Fruit fly (Drosophila melanogaster) whole organism, embryonic: ENCODE measurements around the gene CG6788.
A peak's percentile ranks its signal among the peaks of the same experiment; 100 is the strongest.

Source experiments
- Abd-B ChIP-seq: fragments of 200-800 bp; sonication (Bioruptor generic); optimal IDR thresholded peaks from 2 replicates; lab custom pipeline; 2018; ENCODE audit warnings: missing biosample characterization, mild to moderate bottlenecking, missing genetic modification characterization, moderate library complexity
- Adf1 ChIP-seq: fragments of 200-800 bp; sonication (Bioruptor generic); IDR thresholded peaks from 2 replicates; pipeline ENCODE4 v1.3.6; 2022; ENCODE audit warnings: missing biosample characterization, missing genetic modification characterization
- Asciz ChIP-seq: fragments of 200-800 bp; sonication (Bioruptor generic); optimal IDR thresholded peaks from 2 replicates; lab custom pipeline; 2017; ENCODE audit warnings: missing biosample characterization, mild to moderate bottlenecking, missing genetic modification characterization, missing genetic modification reagents
- Atf-2 ChIP-seq: fragments of 200-800 bp; sonication (Bioruptor generic); optimal IDR thresholded peaks from 2 replicates; lab custom pipeline; 2016; ENCODE audit warnings: missing biosample characterization, missing genetic modification characterization
- CG10321 ChIP-seq: fragments of 200-800 bp; sonication (Bioruptor generic); IDR thresholded peaks from 2 replicates; pipeline ENCODE4 v1.3.6; 2022; ENCODE audit warnings: missing biosample characterization, missing genetic modification characterization
- CG12104 ChIP-seq: fragments of 200-800 bp; sonication (Bioruptor generic); optimal IDR thresholded peaks from 3 replicates; lab custom pipeline; 2016; ENCODE audit warnings: missing biosample characterization, missing genetic modification characterization
- CG12236 ChIP-seq: fragments of 200-800 bp; sonication (Bioruptor generic); optimal IDR thresholded peaks from 2 replicates; lab custom pipeline; 2016; ENCODE audit warnings: missing biosample characterization, missing genetic modification characterization
- CG12942 ChIP-seq: fragments of 200-800 bp; sonication (Bioruptor generic); optimal IDR thresholded peaks from 3 replicates; lab custom pipeline; 2016; ENCODE audit warnings: missing biosample characterization, missing genetic modification characterization
- CG13296 ChIP-seq: fragments of 200-800 bp; sonication (Bioruptor generic); optimal IDR thresholded peaks from 3 replicates; lab custom pipeline; 2018; ENCODE audit warnings: missing biosample characterization, mild to moderate bottlenecking, missing genetic modification characterization
- CG14667 ChIP-seq: fragments of 200-800 bp; sonication (Bioruptor generic); IDR thresholded peaks from 2 replicates; pipeline ENCODE4 v1.3.6; 2022; ENCODE audit warnings: missing biosample characterization, missing genetic modification characterization
- CG1647 ChIP-seq: fragments of 200-800 bp; sonication (Bioruptor generic); optimal IDR thresholded peaks from 3 replicates; lab custom pipeline; 2016; ENCODE audit warnings: missing biosample characterization, missing genetic modification characterization
- CG16779 ChIP-seq: fragments of 200-800 bp; sonication (Bioruptor generic); IDR thresholded peaks from 2 replicates; pipeline ENCODE4 v1.3.6; 2022; ENCODE audit warnings: missing biosample characterization, missing genetic modification characterization
- CG16813 ChIP-seq: fragments of 200-800 bp; sonication (Bioruptor generic); IDR thresholded peaks from 3 replicates; pipeline ENCODE4 v1.3.6; 2022; ENCODE audit warnings: missing biosample characterization, missing genetic modification characterization; ENCODE audit not compliant: partially characterized antibody
- CG32767 ChIP-seq: fragments of 200-800 bp; sonication (Bioruptor generic); IDR thresholded peaks from 2 replicates; pipeline ENCODE4 v1.3.6; 2022; ENCODE audit warnings: missing biosample characterization, missing genetic modification characterization
- CG3281 ChIP-seq: fragments of 200-800 bp; sonication (Bioruptor generic); optimal IDR thresholded peaks from 3 replicates; lab custom pipeline; 2017; ENCODE audit warnings: missing biosample characterization, mild to moderate bottlenecking, missing genetic modification characterization
- CG5953 ChIP-seq: fragments of 200-800 bp; sonication (Bioruptor generic); IDR thresholded peaks from 2 replicates; pipeline ENCODE4 v1.3.6; 2022; ENCODE audit warnings: missing biosample characterization, missing genetic modification characterization
- CG6254 ChIP-seq: fragments of 200-800 bp; sonication (Bioruptor generic); optimal IDR thresholded peaks from 3 replicates; lab custom pipeline; 2017; ENCODE audit warnings: mild to moderate bottlenecking, missing biosample characterization, missing genetic modification reagents, missing genetic modification characterization
- CG6813 ChIP-seq: fragments of 200-800 bp; sonication (Bioruptor generic); optimal IDR thresholded peaks from 2 replicates; lab custom pipeline; 2017; ENCODE audit warnings: missing biosample characterization, missing genetic modification characterization, mild to moderate bottlenecking, moderate library complexity, missing genetic modification reagents
- CG6854 ChIP-seq: fragments of 200-800 bp; sonication (Bioruptor generic); optimal IDR thresholded peaks from 3 replicates; lab custom pipeline; 2017; ENCODE audit warnings: missing biosample characterization, mild to moderate bottlenecking, missing genetic modification characterization
- CG8388 ChIP-seq: fragments of 200-800 bp; sonication (Bioruptor generic); optimal IDR thresholded peaks from 2 replicates; lab custom pipeline; 2019; ENCODE audit warnings: missing biosample characterization, mild to moderate bottlenecking, missing genetic modification characterization, moderate library complexity
- CG9727 ChIP-seq: fragments of 200-800 bp; sonication (Bioruptor generic); optimal IDR thresholded peaks from 3 replicates; lab custom pipeline; 2017; ENCODE audit warnings: missing biosample characterization, mild to moderate bottlenecking, missing genetic modification characterization
- CG9817 ChIP-seq: fragments of 200-800 bp; sonication (Bioruptor generic); optimal IDR thresholded peaks from 2 replicates; lab custom pipeline; 2018; ENCODE audit warnings: missing biosample characterization, mild to moderate bottlenecking, missing genetic modification characterization, moderate library complexity
- CTCF ChIP-seq: fragments of 200-800 bp; sonication (Bioruptor generic); optimal IDR thresholded peaks from 2 replicates; lab custom pipeline; 2017; ENCODE audit warnings: missing biosample characterization, mild to moderate bottlenecking, missing genetic modification characterization, moderate library complexity
- Dbx ChIP-seq: fragments of 200-800 bp; sonication (Bioruptor generic); IDR thresholded peaks from 3 replicates; pipeline ENCODE4 v1.3.6; 2022; ENCODE audit warnings: missing biosample characterization, missing genetic modification characterization
- Dek ChIP-seq: fragments of 200-800 bp; sonication (Bioruptor generic); optimal IDR thresholded peaks from 3 replicates; lab custom pipeline; 2019; ENCODE audit warnings: missing biosample characterization, mild to moderate bottlenecking, missing genetic modification characterization, moderate library complexity
- Dp ChIP-seq: fragments of 200-800 bp; sonication (Bioruptor generic); optimal IDR thresholded peaks from 2 replicates; lab custom pipeline; 2018; ENCODE audit warnings: missing biosample characterization, mild to moderate bottlenecking, missing genetic modification characterization, moderate library complexity
- Dref ChIP-seq: fragments of 200-800 bp; sonication (Bioruptor generic); IDR thresholded peaks from 2 replicates; pipeline ENCODE4 v1.3.6; 2022; ENCODE audit warnings: missing biosample characterization, missing genetic modification characterization
- E2f2 ChIP-seq: fragments of 200-800 bp; sonication (Bioruptor generic); IDR thresholded peaks from 2 replicates; pipeline ENCODE4 v1.3.6; 2022; ENCODE audit warnings: missing biosample characterization, missing genetic modification characterization
- HHEX ChIP-seq: fragments of 200-800 bp; sonication (Bioruptor generic); optimal IDR thresholded peaks from 3 replicates; lab custom pipeline; 2017; ENCODE audit warnings: missing biosample characterization, mild to moderate bottlenecking, missing genetic modification characterization, missing genetic modification reagents
- Hr39 ChIP-seq: fragments of >200 bp; optimal IDR thresholded peaks from 2 replicates; lab custom pipeline; 2017
- Max ChIP-seq: fragments of 200-800 bp; sonication (Bioruptor generic); optimal IDR thresholded peaks from 2 replicates; lab custom pipeline; 2016; ENCODE audit warnings: missing biosample characterization, mild to moderate bottlenecking, missing genetic modification characterization
- Mrtf ChIP-seq: fragments of 200-800 bp; sonication (Bioruptor generic); IDR thresholded peaks from 3 replicates; pipeline ENCODE4 v1.3.6; 2022; ENCODE audit warnings: missing biosample characterization, missing genetic modification characterization
- NK7.1 ChIP-seq: fragments of 200-800 bp; sonication (Bioruptor generic); optimal IDR thresholded peaks from 3 replicates; lab custom pipeline; 2016; ENCODE audit warnings: missing biosample characterization, missing genetic modification characterization
- Scr ChIP-seq: fragments of 200-800 bp; sonication (Bioruptor generic); IDR thresholded peaks from 2 replicates; pipeline ENCODE4 v1.3.6; 2022; ENCODE audit warnings: missing biosample characterization, missing genetic modification characterization; ENCODE audit not compliant: partially characterized antibody
- Stat92E ChIP-seq, 3 experiments: fragments of >200 bp in 2 of 3; fragments of 200-800 bp in 1 of 3; sonication (Bioruptor generic) in 1 of 3; optimal IDR thresholded peaks; 2 replicates each; lab custom pipeline; 2017 to 2019; ENCODE audit warnings: missing biosample characterization in 3 of 3, missing genetic modification characterization in 3 of 3, mild to moderate bottlenecking in 1 of 3, moderate library complexity in 1 of 3
- ab ChIP-seq: fragments of 200-800 bp; sonication (Bioruptor generic); optimal IDR thresholded peaks from 2 replicates; lab custom pipeline; 2016; ENCODE audit warnings: missing biosample characterization, missing genetic modification characterization
- amos ChIP-seq: fragments of 200-800 bp; sonication (Bioruptor generic); IDR thresholded peaks from 2 replicates; pipeline ENCODE4 v1.3.6; 2022; ENCODE audit warnings: missing biosample characterization, missing genetic modification characterization; ENCODE audit not compliant: partially characterized antibody
- ase ChIP-seq: fragments of 200-800 bp; sonication (Bioruptor generic); IDR thresholded peaks from 3 replicates; pipeline ENCODE4 v1.3.6; 2022; ENCODE audit warnings: missing biosample characterization, missing genetic modification characterization
- ato ChIP-seq: fragments of 200-800 bp; sonication (Bioruptor generic); IDR thresholded peaks from 2 replicates; pipeline ENCODE4 v1.3.6; 2022; ENCODE audit warnings: missing biosample characterization, missing genetic modification characterization; ENCODE audit not compliant: partially characterized antibody
- chn ChIP-seq: fragments of 200-800 bp; sonication (Bioruptor generic); optimal IDR thresholded peaks from 2 replicates; lab custom pipeline; 2016; ENCODE audit warnings: missing biosample characterization, missing genetic modification characterization
- dan ChIP-seq: fragments of 200-800 bp; sonication (Bioruptor generic); IDR thresholded peaks from 2 replicates; pipeline ENCODE4 v1.3.6; 2022; ENCODE audit warnings: missing biosample characterization, missing genetic modification characterization
- dm ChIP-seq: fragments of 200-800 bp; sonication (Bioruptor generic); optimal IDR thresholded peaks from 3 replicates; lab custom pipeline; 2016; ENCODE audit warnings: missing biosample characterization, missing genetic modification characterization
- fd102C ChIP-seq: fragments of 200-800 bp; sonication (Bioruptor generic); optimal IDR thresholded peaks from 2 replicates; lab custom pipeline; 2018; ENCODE audit warnings: missing biosample characterization, mild to moderate bottlenecking, missing genetic modification characterization, moderate library complexity
- grn ChIP-seq: fragments of 200-800 bp; sonication (Bioruptor generic); optimal IDR thresholded peaks from 3 replicates; lab custom pipeline; 2017; ENCODE audit warnings: missing biosample characterization, missing genetic modification characterization
- hb ChIP-seq: fragments of 200-800 bp; sonication (Bioruptor generic); IDR thresholded peaks from 3 replicates; pipeline ENCODE4 v1.3.6; 2022; ENCODE audit warnings: missing biosample characterization, missing genetic modification characterization; ENCODE audit not compliant: partially characterized antibody
- hth ChIP-seq: fragments of >200 bp; optimal IDR thresholded peaks from 2 replicates; lab custom pipeline; 2017; ENCODE audit warnings: inconsistent platforms
- ken ChIP-seq: fragments of 200-800 bp; sonication (Bioruptor generic); IDR thresholded peaks from 3 replicates; pipeline ENCODE4 v1.3.6; 2022; ENCODE audit warnings: missing biosample characterization, missing genetic modification characterization
- lola ChIP-seq, 3 experiments: fragments of >200 bp in 2 of 3; fragments of 200-800 bp in 1 of 3; sonication (Bioruptor generic) in 1 of 3; optimal IDR thresholded peaks; 2 replicates each; lab custom pipeline; 2017 to 2019; ENCODE audit warnings: missing biosample characterization in 3 of 3, missing genetic modification characterization in 3 of 3, mild to moderate bottlenecking in 1 of 3, moderate library complexity in 1 of 3
- row ChIP-seq: fragments of 200-800 bp; sonication (Bioruptor generic); IDR thresholded peaks from 3 replicates; pipeline ENCODE4 v1.3.6; 2022; ENCODE audit warnings: missing biosample characterization, missing genetic modification characterization
- so ChIP-seq: fragments of 200-800 bp; sonication (Bioruptor generic); IDR thresholded peaks from 3 replicates; pipeline ENCODE4 v1.3.6; 2022; ENCODE audit warnings: missing biosample characterization, missing genetic modification characterization
- stc ChIP-seq: fragments of 200-800 bp; sonication (Bioruptor generic); IDR thresholded peaks from 2 replicates; pipeline ENCODE4 v1.3.6; 2022; ENCODE audit warnings: missing biosample characterization, missing genetic modification characterization
- trh ChIP-seq: fragments of 200-800 bp; sonication (Bioruptor generic); optimal IDR thresholded peaks from 2 replicates; lab custom pipeline; 2016; ENCODE audit warnings: missing biosample characterization, missing genetic modification characterization
- vvl ChIP-seq: fragments of 200-800 bp; sonication (Bioruptor generic); IDR thresholded peaks from 2 replicates; pipeline ENCODE4 v1.3.6; 2022; ENCODE audit warnings: missing biosample characterization, missing genetic modification characterization

CG6788 gene

dm6 chrX:17841923-17842322, 46.1 kb upstream of the CG6788 start, which contains the start of gene Taf9 (continued):
- no peak for TF ChIP-seq CG6254 (GFP tag; lab: Kevin White, UChicago)
- peak; percentile 95 for TF ChIP-seq Dref
- no peak for TF ChIP-seq so (GFP tag; lab: Robert Waterston, UW)
- TF ChIP-seq amos (GFP tag; lab: Robert Waterston, UW): peak; percentile 92
- TF ChIP-seq hth: no peak
- TF ChIP-seq ato (GFP tag; lab: Robert Waterston, UW): peak; percentile 61; the same call in 1 of the 2 replicates
- no peak for TF ChIP-seq CG12104 (GFP tag; lab: Kevin White, UChicago)
- no peak for TF ChIP-seq Asciz (GFP tag; lab: Kevin White, UChicago)
- no peak for TF ChIP-seq grn
- TF ChIP-seq row: peak; percentile 28; the same call in 1 of the 3 replicates
- no peak for TF ChIP-seq lola (GFP tag; optimal IDR thresholded peaks at IDR 0.05; lab: Kevin White, UChicago)
- TF ChIP-seq Mrtf (GFP tag; lab: Robert Waterston, UW): no peak
- TF ChIP-seq CTCF (GFP tag; lab: Kevin White, UChicago): no peak
- peak; percentile 68 for TF ChIP-seq Dp
- no peak for TF ChIP-seq CG5953 (GFP tag; lab: Robert Waterston, UW)
- TF ChIP-seq CG9817: no peak
- TF ChIP-seq dm: no peak
- no peak for TF ChIP-seq stc (GFP tag; lab: Robert Waterston, UW)
- no peak for TF ChIP-seq ase (GFP tag; lab: Robert Waterston, UW)
- TF ChIP-seq hb: peak; percentile 83
- no peak for TF ChIP-seq Adf1 (GFP tag; lab: Robert Waterston, UW)
- no peak for TF ChIP-seq CG14667 (GFP tag; lab: Robert Waterston, UW)
- TF ChIP-seq ken (GFP tag; lab: Robert Waterston, UW): no peak
- TF ChIP-seq CG12236 (GFP tag; lab: Kevin White, UChicago): no peak
- no peak for TF ChIP-seq CG12942 (GFP tag; lab: Kevin White, UChicago)
- no peak for TF ChIP-seq CG13296
- TF ChIP-seq fd102C (GFP tag; lab: Kevin White, UChicago): no peak
- no peak for TF ChIP-seq Abd-B
- TF ChIP-seq CG16779 (GFP tag; lab: Robert Waterston, UW): no peak
- TF ChIP-seq CG6813 (GFP tag; lab: Kevin White, UChicago): no peak
- TF ChIP-seq CG32767 (GFP tag; lab: Robert Waterston, UW): no peak
- no peak for TF ChIP-seq trh (GFP tag; lab: Kevin White, UChicago)
- no peak for TF ChIP-seq CG9727 (GFP tag; lab: Kevin White, UChicago)
- TF ChIP-seq Hr39 (lab: Kevin White, UChicago): no peak
- TF ChIP-seq Max (GFP tag; lab: Kevin White, UChicago): no peak
- no peak for TF ChIP-seq HHEX (GFP tag; lab: Kevin White, UChicago)
- TF ChIP-seq vvl (GFP tag; lab: Robert Waterston, UW): no peak
- TF ChIP-seq chn (GFP tag; lab: Kevin White, UChicago): no peak
- no peak for TF ChIP-seq CG8388 (GFP tag; lab: Kevin White, UChicago)
- TF ChIP-seq dan: no peak
- no peak for TF ChIP-seq CG6854
- peak; percentile 89 for TF ChIP-seq CG16813 (GFP tag; lab: Robert Waterston, UW)
- TF ChIP-seq Stat92E (GFP tag; optimal IDR thresholded peaks at IDR 0.05; lab: Kevin White, UChicago): peak in 1 of 3 experiments; percentile 0
- TF ChIP-seq Dbx (GFP tag; lab: Robert Waterston, UW): 0 out of 3 replicates have a peak, but pooled peaks have one; percentile 15
- no peak for TF ChIP-seq Dek
- TF ChIP-seq Atf-2 (GFP tag; lab: Kevin White, UChicago): no peak
- no peak for TF ChIP-seq NK7.1
- TF ChIP-seq ab (GFP tag; lab: Kevin White, UChicago): no peak
- peak; percentile 86 for TF ChIP-seq Scr
- no peak for TF ChIP-seq CG10321 (GFP tag; lab: Robert Waterston, UW)
- TF ChIP-seq CG1647: no peak
- TF ChIP-seq E2f2 (GFP tag; lab: Robert Waterston, UW): peak; percentile 79
- TF ChIP-seq CG3281 (GFP tag; lab: Kevin White, UChicago): no peak
